Fruit fly (Drosophila melanogaster) whole organism, embryonic: Measurements from ENCODE around the gene Pino.

ENCODE experiments used
- ATbp ChIP-seq: fragments of 200-800 bp; sonication (Bioruptor generic); optimal IDR thresholded peaks from 2 replicates; lab custom pipeline; 2017; ENCODE audit warnings: missing biosample characterization, mild to moderate bottlenecking, missing genetic modification characterization, missing genetic modification reagents
- CG10267 ChIP-seq: fragments of 200-800 bp; sonication (Bioruptor generic); optimal IDR thresholded peaks from 2 replicates; lab custom pipeline; 2018; ENCODE audit warnings: missing biosample characterization, mild to moderate bottlenecking, missing genetic modification characterization, moderate library complexity
- CG10274 ChIP-seq: fragments of 200-800 bp; sonication (Bioruptor generic); optimal IDR thresholded peaks from 3 replicates; lab custom pipeline; 2017; ENCODE audit warnings: missing biosample characterization, mild to moderate bottlenecking, missing genetic modification characterization
- CG10543 ChIP-seq: fragments of 200-800 bp; sonication (Bioruptor generic); optimal IDR thresholded peaks from 3 replicates; lab custom pipeline; 2017; ENCODE audit warnings: missing biosample characterization, mild to moderate bottlenecking, missing genetic modification characterization, moderate library complexity
- CG11093 ChIP-seq: fragments of 200-800 bp; sonication (Bioruptor generic); IDR thresholded peaks from 3 replicates; pipeline ENCODE4 v1.3.6; 2022; ENCODE audit warnings: missing biosample characterization, missing genetic modification characterization
- CG11696 ChIP-seq: fragments of 200-800 bp; sonication (Bioruptor generic); IDR thresholded peaks from 2 replicates; pipeline ENCODE4 v1.3.6; 2022; ENCODE audit warnings: missing biosample characterization, missing genetic modification characterization
- CG12744 ChIP-seq: fragments of 200-800 bp; sonication (Bioruptor generic); optimal IDR thresholded peaks from 2 replicates; lab custom pipeline; 2016; ENCODE audit warnings: missing biosample characterization, missing genetic modification characterization
- CG1602 ChIP-seq: fragments of 200-800 bp; sonication (Bioruptor generic); optimal IDR thresholded peaks from 3 replicates; lab custom pipeline; 2016; ENCODE audit warnings: missing biosample characterization, missing genetic modification characterization
- CG16815 ChIP-seq: fragments of 200-800 bp; sonication (Bioruptor generic); optimal IDR thresholded peaks from 3 replicates; lab custom pipeline; 2017; ENCODE audit warnings: missing biosample characterization, mild to moderate bottlenecking, missing genetic modification characterization
- CG2712 ChIP-seq: fragments of 200-800 bp; optimal IDR thresholded peaks from 3 replicates; lab custom pipeline; 2019; ENCODE audit warnings: missing biosample characterization, mild to moderate bottlenecking, missing genetic modification characterization, moderate library complexity
- CG30020 ChIP-seq: fragments of 200-800 bp; optimal IDR thresholded peaks from 2 replicates; lab custom pipeline; 2019; ENCODE audit warnings: missing biosample characterization, mild to moderate bottlenecking, missing genetic modification characterization, moderate library complexity
- CG3281 ChIP-seq: fragments of 200-800 bp; sonication (Bioruptor generic); optimal IDR thresholded peaks from 3 replicates; lab custom pipeline; 2017; ENCODE audit warnings: missing biosample characterization, mild to moderate bottlenecking, missing genetic modification characterization
- CG33557 ChIP-seq: fragments of 200-800 bp; sonication (Bioruptor generic); optimal IDR thresholded peaks from 2 replicates; lab custom pipeline; 2019; ENCODE audit warnings: missing biosample characterization, mild to moderate bottlenecking, missing genetic modification characterization, moderate library complexity
- CG4854 ChIP-seq: fragments of 200-800 bp; sonication (Bioruptor generic); optimal IDR thresholded peaks from 2 replicates; lab custom pipeline; 2016; ENCODE audit warnings: missing biosample characterization, missing genetic modification characterization, inconsistent platforms
- CG5953 ChIP-seq: fragments of 200-800 bp; sonication (Bioruptor generic); IDR thresholded peaks from 2 replicates; pipeline ENCODE4 v1.3.6; 2022; ENCODE audit warnings: missing biosample characterization, missing genetic modification characterization
- CG6683 ChIP-seq: fragments of 200-800 bp; sonication (Bioruptor generic); optimal IDR thresholded peaks from 2 replicates; lab custom pipeline; 2017; ENCODE audit warnings: missing biosample characterization, mild to moderate bottlenecking, missing genetic modification characterization, missing genetic modification reagents
- CG7271 ChIP-seq: fragments of 200-800 bp; sonication (Bioruptor generic); optimal IDR thresholded peaks from 2 replicates; lab custom pipeline; 2018; ENCODE audit warnings: missing biosample characterization, mild to moderate bottlenecking, missing genetic modification characterization, moderate library complexity
- CG7839 ChIP-seq: fragments of 200-800 bp; sonication (Bioruptor generic); optimal IDR thresholded peaks from 3 replicates; lab custom pipeline; 2018; ENCODE audit warnings: missing biosample characterization, mild to moderate bottlenecking, missing genetic modification characterization, moderate library complexity
- CG8359 ChIP-seq: fragments of 200-800 bp; sonication (Bioruptor generic); optimal IDR thresholded peaks from 2 replicates; lab custom pipeline; 2017; ENCODE audit warnings: missing biosample characterization, mild to moderate bottlenecking, missing genetic modification characterization, borderline replicate concordance
- CG8388 ChIP-seq: fragments of 200-800 bp; sonication (Bioruptor generic); optimal IDR thresholded peaks from 2 replicates; lab custom pipeline; 2019; ENCODE audit warnings: missing biosample characterization, mild to moderate bottlenecking, missing genetic modification characterization, moderate library complexity
- Dek ChIP-seq: fragments of 200-800 bp; sonication (Bioruptor generic); optimal IDR thresholded peaks from 3 replicates; lab custom pipeline; 2019; ENCODE audit warnings: missing biosample characterization, mild to moderate bottlenecking, missing genetic modification characterization, moderate library complexity
- GATAe ChIP-seq: fragments of 200-800 bp; sonication (Bioruptor generic); conservative IDR thresholded peaks from 2 replicates; pipeline ENCODE4 v1.3.6; 2022; ENCODE audit warnings: missing biosample characterization, missing genetic modification characterization
- Hmr ChIP-seq: fragments of 200-800 bp; sonication (Bioruptor generic); optimal IDR thresholded peaks from 3 replicates; lab custom pipeline; 2017; ENCODE audit warnings: mild to moderate bottlenecking, missing biosample characterization, missing genetic modification reagents, missing genetic modification characterization
- Hr51 ChIP-seq, 2 experiments: fragments of 200-800 bp; sonication (Bioruptor generic); optimal IDR thresholded peaks; 2 replicates in 1 of 2; 3 replicates in 1 of 2; lab custom pipeline; 2016 to 2018; ENCODE audit warnings: missing biosample characterization in 2 of 2, missing genetic modification characterization in 2 of 2, mild to moderate bottlenecking in 1 of 2, moderate library complexity in 1 of 2
- Mes4 ChIP-seq: fragments of 200-800 bp; sonication (Bioruptor generic); optimal IDR thresholded peaks from 2 replicates; lab custom pipeline; 2016; ENCODE audit warnings: missing biosample characterization, missing genetic modification characterization
- PHDP ChIP-seq: fragments of 200-800 bp; sonication (Bioruptor generic); optimal IDR thresholded peaks from 3 replicates; lab custom pipeline; 2018; ENCODE audit warnings: missing biosample characterization, mild to moderate bottlenecking, missing genetic modification characterization, moderate library complexity
- Trl ChIP-seq, 3 experiments: fragments of >200 bp in 2 of 3; fragments of 200-800 bp in 1 of 3; sonication (Bioruptor generic) in 1 of 3; optimal IDR thresholded peaks; 2 replicates in 1 of 3; 3 replicates in 2 of 3; lab custom pipeline; 2016 to 2017; ENCODE audit warnings: missing biosample characterization in 1 of 3, missing genetic modification characterization in 1 of 3
- Xrp1 ChIP-seq: fragments of 200-800 bp; sonication (Bioruptor generic); IDR thresholded peaks from 2 replicates; pipeline ENCODE4 v1.3.6; 2022; ENCODE audit warnings: missing biosample characterization, missing genetic modification characterization
- bcd ChIP-seq: fragments of 200-800 bp; sonication (Bioruptor generic); optimal IDR thresholded peaks from 2 replicates; lab custom pipeline; 2017; ENCODE audit warnings: missing biosample characterization, mild to moderate bottlenecking, missing genetic modification characterization
- cato ChIP-seq: fragments of 200-800 bp; sonication (Bioruptor generic); optimal IDR thresholded peaks from 2 replicates; lab custom pipeline; 2016; ENCODE audit warnings: missing biosample characterization, missing genetic modification characterization, borderline replicate concordance
- chinmo ChIP-seq: fragments of 200-800 bp; sonication (Bioruptor generic); IDR thresholded peaks from 4 replicates; pipeline ENCODE4 v1.3.6; 2022; ENCODE audit warnings: missing biosample characterization, missing genetic modification characterization; ENCODE audit not compliant: partially characterized antibody
- chm ChIP-seq: fragments of 200-800 bp; sonication (Bioruptor generic); IDR thresholded peaks from 2 replicates; pipeline ENCODE4 v1.3.6; 2022; ENCODE audit warnings: missing biosample characterization, missing genetic modification characterization
- dati ChIP-seq: fragments of 200-800 bp; sonication (Bioruptor generic); IDR thresholded peaks from 2 replicates; pipeline ENCODE4 v1.3.6; 2022; ENCODE audit warnings: missing biosample characterization, missing genetic modification characterization
- hbn ChIP-seq: fragments of 200-800 bp; sonication (Bioruptor generic); IDR thresholded peaks from 2 replicates; pipeline ENCODE4 v1.3.6; 2022; ENCODE audit warnings: missing biosample characterization, missing genetic modification characterization; ENCODE audit not compliant: partially characterized antibody
- jigr1 ChIP-seq: fragments of 200-800 bp; sonication (Bioruptor generic); IDR thresholded peaks from 3 replicates; pipeline ENCODE4 v1.3.6; 2022; ENCODE audit warnings: missing biosample characterization, missing genetic modification characterization
- jumu ChIP-seq: fragments of 200-800 bp; sonication (Bioruptor generic); optimal IDR thresholded peaks from 3 replicates; lab custom pipeline; 2016; ENCODE audit warnings: missing biosample characterization, missing genetic modification characterization
- maf-S ChIP-seq: fragments of 200-800 bp; sonication (Bioruptor generic); optimal IDR thresholded peaks from 2 replicates; lab custom pipeline; 2016; ENCODE audit warnings: missing biosample characterization, missing genetic modification characterization
- nerfin-2 ChIP-seq: fragments of 200-800 bp; sonication (Bioruptor generic); IDR thresholded peaks from 2 replicates; pipeline ENCODE4 v1.3.6; 2022; ENCODE audit warnings: missing biosample characterization, missing genetic modification characterization; ENCODE audit not compliant: partially characterized antibody
- nom ChIP-seq: fragments of 200-800 bp; sonication (Bioruptor generic); optimal IDR thresholded peaks from 2 replicates; lab custom pipeline; 2017; ENCODE audit warnings: missing biosample characterization, missing genetic modification characterization, mild to moderate bottlenecking, moderate library complexity, missing genetic modification reagents
- org-1 ChIP-seq: fragments of 200-800 bp; sonication (Bioruptor generic); optimal IDR thresholded peaks from 2 replicates; lab custom pipeline; 2017; ENCODE audit warnings: missing biosample characterization, missing genetic modification characterization
- pan ChIP-seq, 4 experiments: fragments of >200 bp in 3 of 4; fragments of 200-800 bp in 1 of 4; sonication (Bioruptor generic) in 1 of 4; optimal IDR thresholded peaks in 3 of 4; IDR thresholded peaks in 1 of 4; 2 replicates each; pipeline versions ENCODE4 v1.3.6 to Lab custom; 2017 to 2022; ENCODE audit warnings: missing biosample characterization in 2 of 4, missing genetic modification characterization in 2 of 4, mixed read lengths in 1 of 4
- peb ChIP-seq: fragments of 200-800 bp; sonication (Bioruptor generic); IDR thresholded peaks from 2 replicates; pipeline ENCODE4 v1.3.6; 2022; ENCODE audit warnings: missing biosample characterization, missing genetic modification characterization
- pita ChIP-seq: fragments of 200-800 bp; sonication (Bioruptor generic); optimal IDR thresholded peaks from 2 replicates; lab custom pipeline; 2017; ENCODE audit warnings: missing biosample characterization, mild to moderate bottlenecking, missing genetic modification characterization
- pzg ChIP-seq: fragments of 200-800 bp; sonication (Bioruptor generic); optimal IDR thresholded peaks from 3 replicates; lab custom pipeline; 2018; ENCODE audit warnings: missing biosample characterization, mild to moderate bottlenecking, missing genetic modification characterization, moderate library complexity
- row ChIP-seq: fragments of 200-800 bp; sonication (Bioruptor generic); IDR thresholded peaks from 3 replicates; pipeline ENCODE4 v1.3.6; 2022; ENCODE audit warnings: missing biosample characterization, missing genetic modification characterization
- sens ChIP-seq: fragments of 200-800 bp; sonication (Bioruptor generic); peaks from one replicate; lab custom pipeline; 2016; ENCODE audit warnings: missing biosample characterization, missing genetic modification characterization
- so ChIP-seq: fragments of 200-800 bp; sonication (Bioruptor generic); IDR thresholded peaks from 3 replicates; pipeline ENCODE4 v1.3.6; 2022; ENCODE audit warnings: missing biosample characterization, missing genetic modification characterization
- tll ChIP-seq, 2 experiments: fragments of 200-800 bp in 1 of 2; fragments of >200 bp in 1 of 2; sonication (Bioruptor generic) in 1 of 2; optimal IDR thresholded peaks; 2 replicates each; lab custom pipeline; 2017 to 2019; ENCODE audit warnings: missing biosample characterization in 2 of 2, missing genetic modification characterization in 2 of 2, mild to moderate bottlenecking in 1 of 2, moderate library complexity in 1 of 2

The Pino gene

DNA sequence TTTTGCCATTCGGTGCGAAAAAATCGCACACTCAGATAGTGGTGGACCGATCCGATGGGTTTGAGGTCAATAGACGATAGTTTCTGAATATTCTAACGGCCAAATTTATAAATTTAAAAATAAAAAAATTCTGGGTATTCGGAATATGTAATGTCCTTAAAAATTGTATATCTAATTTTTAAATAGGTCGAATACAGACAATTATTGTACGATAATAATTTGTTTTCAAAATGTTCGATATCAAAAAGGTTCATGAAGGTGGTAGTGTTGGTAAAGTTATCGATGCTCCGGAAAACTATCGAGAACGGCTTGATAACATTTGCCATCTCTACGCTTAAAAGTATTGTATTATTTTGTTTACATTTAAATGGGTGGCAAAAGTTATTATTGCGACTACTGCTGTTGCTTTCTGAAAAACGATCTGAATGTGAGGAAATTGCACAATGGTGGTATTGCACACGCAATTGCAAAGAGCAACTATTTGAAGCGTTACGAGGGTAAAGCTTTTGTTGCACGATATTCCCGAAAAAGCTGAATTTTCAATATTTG is 41.2 kb upstream of the Pino start, which contains the start of the genes CG31922 and Plap (continued):
- TF ChIP-seq CG8359 (no peak), CG16815 (GFP tag; lab: Kevin White, UChicago) (peak; percentile 48), CG7839 (tag; lab: Kevin White, UChicago) (no peak), Mes4 (GFP tag; lab: Kevin White, UChicago) (no peak), CG30020 (tag; lab: Kevin White, UChicago) (peak; percentile 68), CG10274 (GFP tag; lab: Kevin White, UChicago) (no peak), Hr51 (GFP tag; optimal IDR thresholded peaks at IDR 0.05; lab: Kevin White, UChicago) (peak in 1 of 2 experiments; percentile 65), jumu (GFP tag; lab: Kevin White, UChicago) (peak; percentile 39), CG10543 (GFP tag; lab: Kevin White, UChicago) (peak; percentile 80), maf-S (peak; percentile 19), nom (GFP tag; lab: Kevin White, UChicago) (no peak), Trl (optimal IDR thresholded peaks at IDR 0.05; lab: Kevin White, UChicago) (no peak), Trl (GFP tag; optimal IDR thresholded peaks at IDR 0.05; lab: Kevin White, UChicago) (peak; percentile 45), CG3281 (GFP tag; lab: Kevin White, UChicago) (peak; percentile 63), chm (no peak), cato (GFP tag; lab: Kevin White, UChicago) (peak; percentile 52), jigr1 (GFP tag; lab: Robert Waterston, UW) (no peak), CG10267 (tag; lab: Kevin White, UChicago) (peak; percentile 98), CG5953 (no peak), CG11696 (no peak), dati (GFP tag; lab: Robert Waterston, UW) (no peak), CG7271 (no peak), Dek (tag; lab: Kevin White, UChicago) (peak; percentile 67), nerfin-2 (GFP tag; lab: Robert Waterston, UW) (peak; percentile 81), CG2712 (peak; percentile 78), CG33557 (peak; percentile 61), tll (GFP tag; optimal IDR thresholded peaks at IDR 0.05; lab: Kevin White, UChicago) (peak in 1 of 2 experiments; percentile 8), peb (GFP tag; lab: Robert Waterston, UW) (no peak), sens (GFP tag; lab: Kevin White, UChicago) (peak; percentile 92), pan (optimal IDR thresholded peaks at IDR 0.05; lab: Kevin White, UChicago) (no peak), pan (GFP tag; optimal IDR thresholded peaks at IDR 0.05 in 1 of 2, IDR thresholded peaks at IDR 0.05 in 1 of 2) (no peak), Xrp1 (GFP tag; lab: Robert Waterston, UW) (peak; percentile 72), CG11093 (no peak), PHDP (tag; lab: Kevin White, UChicago) (peak; percentile 64), org-1 (GFP tag; lab: Kevin White, UChicago) (no peak), hbn (peak; percentile 93), ATbp (GFP tag; lab: Kevin White, UChicago) (no peak), CG4854 (no peak), CG6683 (GFP tag; lab: Kevin White, UChicago) (no peak), chinmo (GFP tag; lab: Robert Waterston, UW) (peak; percentile 75; the same call in 2 of the 4 replicates), bcd (GFP tag; lab: Kevin White, UChicago) (peak; percentile 63), pita (GFP tag; lab: Kevin White, UChicago) (no peak), pzg (GFP tag; lab: Kevin White, UChicago) (peak; percentile 58), CG1602 (GFP tag; lab: Kevin White, UChicago) (peak; percentile 62), CG12744 (GFP tag; lab: Kevin White, UChicago) (peak; percentile 67), so (GFP tag; lab: Robert Waterston, UW) (no peak; the same call in 2 of the 3 replicates), row (GFP tag; lab: Robert Waterston, UW) (peak; percentile 96), Hmr (GFP tag; lab: Kevin White, UChicago) (no peak), GATAe (GFP tag; lab: Robert Waterston, UW) (peak; percentile 27; the same call in 1 of the 2 replicates), CG8388 (GFP tag; lab: Kevin White, UChicago) (peak; percentile 58)
